Fruit fly (Drosophila melanogaster): ENCODE data around the gene mtgo.

dm6 chr2L:16522286-16522646 lies 22.6 kb upstream of the mtgo start:
- no peak for TF ChIP-seq psq (GFP tag; optimal IDR thresholded peaks at IDR 0.05)
- TF ChIP-seq rgr (GFP tag; optimal IDR thresholded peaks at IDR 0.05): no peak
- TF ChIP-seq pan (optimal IDR thresholded peaks at IDR 0.05): no peak
- TF ChIP-seq lola (GFP tag; optimal IDR thresholded peaks at IDR 0.05): no peak
- TF ChIP-seq CrebA (GFP tag; optimal IDR thresholded peaks at IDR 0.05; ENCODE audit: borderline replicate concordance): no peak
- no peak for TF ChIP-seq ey (GFP tag; optimal IDR thresholded peaks at IDR 0.05)
- no peak for TF ChIP-seq Dif (GFP tag; optimal IDR thresholded peaks at IDR 0.05; ENCODE audit: partially characterized antibody)

Data from whole organism, wandering third instar larva.